In genomic region chrX:4939788-4940441, dm6 we compare ENCODE assay signal across 1 fruit fly cellular context.
A peak's percentile ranks its signal among the peaks of the same experiment; 100 is the strongest.
TF ChIP-seq lines count a peak whose summit lies in the region.

No protein-coding gene starts in this region.

TF ChIP-seq in whole organism, embryonic, 481 proteins besides CTCF, POLR2A, EP300 and RAD21 (continued from another document and continues in another):
- no peak for TF ChIP-seq Lpt (GFP tag; optimal IDR thresholded peaks at IDR 0.05; lab: Kevin White, UChicago)
- peak; percentile 89 for TF ChIP-seq Dad (GFP tag; optimal IDR thresholded peaks at IDR 0.05; lab: Kevin White, UChicago)
- TF ChIP-seq CG4328 (GFP tag; optimal IDR thresholded peaks at IDR 0.05; lab: Kevin White, UChicago), result peak; percentile 88
- peak; percentile 88 for TF ChIP-seq CG18619 (GFP tag; optimal IDR thresholded peaks at IDR 0.05; lab: Kevin White, UChicago)
- peak; percentile 54 for TF ChIP-seq stwl (tag; optimal IDR thresholded peaks at IDR 0.05; lab: Kevin White, UChicago)
- peak; percentile 92 for TF ChIP-seq Sox100B (GFP tag; optimal IDR thresholded peaks at IDR 0.05; lab: Kevin White, UChicago)
- TF ChIP-seq CG9437 (GFP tag; optimal IDR thresholded peaks at IDR 0.05; lab: Kevin White, UChicago), result peak; percentile 81
- TF ChIP-seq CG1024 (GFP tag; IDR thresholded peaks at IDR 0.05; lab: Robert Waterston, UW), result peak; percentile 94
- peak; percentile 85 for TF ChIP-seq CG11398 (GFP tag; optimal IDR thresholded peaks at IDR 0.05; lab: Kevin White, UChicago)
- peak; percentile 89 for TF ChIP-seq gcm2 (GFP tag; optimal IDR thresholded peaks at IDR 0.05; lab: Kevin White, UChicago)
- TF ChIP-seq CG10267 (tag; optimal IDR thresholded peaks at IDR 0.05; lab: Kevin White, UChicago), result peak; percentile 86
- peak; percentile 92 for TF ChIP-seq Asciz (GFP tag; optimal IDR thresholded peaks at IDR 0.05; lab: Kevin White, UChicago)
- no peak for TF ChIP-seq CG34224 (GFP tag; IDR thresholded peaks at IDR 0.05; lab: Robert Waterston, UW; ENCODE audit: partially characterized antibody)
- TF ChIP-seq lmd (GFP tag; IDR thresholded peaks at IDR 0.05; lab: Robert Waterston, UW), result peak; percentile 96
- peak; percentile 75 for TF ChIP-seq Hey (tag; optimal IDR thresholded peaks at IDR 0.05; lab: Kevin White, UChicago)
- TF ChIP-seq fd96Cb (tag; optimal IDR thresholded peaks at IDR 0.05; lab: Kevin White, UChicago), result peak; percentile 97
- TF ChIP-seq lola (GFP tag; optimal IDR thresholded peaks at IDR 0.05; lab: Kevin White, UChicago), result peak in 1 of 3 experiments; percentile 95
- peak; percentile 97 for TF ChIP-seq CG14441 (GFP tag; IDR thresholded peaks at IDR 0.05; lab: Robert Waterston, UW)
- TF ChIP-seq CG15073 (GFP tag; optimal IDR thresholded peaks at IDR 0.05; lab: Kevin White, UChicago), result peak; percentile 74
- TF ChIP-seq CG11456 (GFP tag; IDR thresholded peaks at IDR 0.05; lab: Robert Waterston, UW), result peak; percentile 95
- TF ChIP-seq CG2120 (GFP tag; optimal IDR thresholded peaks at IDR 0.05; lab: Kevin White, UChicago), result peak; percentile 79
- peak; percentile 84 for TF ChIP-seq CG12155 (GFP tag; optimal IDR thresholded peaks at IDR 0.05; lab: Kevin White, UChicago)
- peak; percentile 95 for TF ChIP-seq Antp (GFP tag; optimal IDR thresholded peaks at IDR 0.05; lab: Kevin White, UChicago)
- peak; percentile 5 for TF ChIP-seq pzg (GFP tag; optimal IDR thresholded peaks at IDR 0.05; lab: Kevin White, UChicago)
- peak; percentile 97 for TF ChIP-seq CG13424 (tag; optimal IDR thresholded peaks at IDR 0.05; lab: Kevin White, UChicago)
- TF ChIP-seq CG17612 (GFP tag; IDR thresholded peaks at IDR 0.05; lab: Robert Waterston, UW), result peak; percentile 79
- TF ChIP-seq CG7786 (GFP tag; optimal IDR thresholded peaks at IDR 0.05; lab: Kevin White, UChicago), result peak; percentile 92
- TF ChIP-seq H2.0 (GFP tag; IDR thresholded peaks at IDR 0.05; lab: Robert Waterston, UW), result peak; percentile 96
- peak; percentile 89 for TF ChIP-seq nom (GFP tag; optimal IDR thresholded peaks at IDR 0.05; lab: Kevin White, UChicago)
- peak; percentile 94 for TF ChIP-seq CG17912 (GFP tag; optimal IDR thresholded peaks at IDR 0.05; lab: Kevin White, UChicago)
- peak; percentile 95 for TF ChIP-seq kni (GFP tag; optimal IDR thresholded peaks at IDR 0.05; lab: Kevin White, UChicago)
- TF ChIP-seq Hand (GFP tag; optimal IDR thresholded peaks at IDR 0.05; lab: Kevin White, UChicago), result peak; percentile 43
- TF ChIP-seq CG6689 (GFP tag; IDR thresholded peaks at IDR 0.05; lab: Robert Waterston, UW), result peak; percentile 95
- peak; percentile 94 for TF ChIP-seq Camta (GFP tag; optimal IDR thresholded peaks at IDR 0.05; lab: Kevin White, UChicago)
- peak; percentile 93 for TF ChIP-seq CG10462 (GFP tag; optimal IDR thresholded peaks at IDR 0.05; lab: Kevin White, UChicago)
- peak; percentile 83; the same call in 1 of the 2 replicates for TF ChIP-seq Atf6 (GFP tag; IDR thresholded peaks at IDR 0.05; lab: Robert Waterston, UW)
- peak; percentile 87 for TF ChIP-seq Lhr (GFP tag; optimal IDR thresholded peaks at IDR 0.05; lab: Kevin White, UChicago)
- peak; percentile 88 for TF ChIP-seq CG2202 (tag; optimal IDR thresholded peaks at IDR 0.05; lab: Kevin White, UChicago)
- peak; percentile 88 for TF ChIP-seq ewg (GFP tag; optimal IDR thresholded peaks at IDR 0.05; lab: Kevin White, UChicago)
- peak; percentile 100 for TF ChIP-seq sens (GFP tag; lab: Kevin White, UChicago)
- peak; percentile 93 for TF ChIP-seq CG9727 (GFP tag; optimal IDR thresholded peaks at IDR 0.05; lab: Kevin White, UChicago)
- TF ChIP-seq insv (GFP tag; optimal IDR thresholded peaks at IDR 0.05; lab: Kevin White, UChicago), result peak; percentile 19 to 57
- TF ChIP-seq CG2889 (GFP tag; IDR thresholded peaks at IDR 0.05; lab: Robert Waterston, UW), result peak; percentile 85
- no peak for TF ChIP-seq ham (GFP tag; IDR thresholded peaks at IDR 0.05; lab: Robert Waterston, UW)
- TF ChIP-seq D19B (GFP tag; optimal IDR thresholded peaks at IDR 0.05; lab: Kevin White, UChicago), result peak; percentile 64
- peak; percentile 66 for TF ChIP-seq cas (GFP tag; IDR thresholded peaks at IDR 0.05; lab: Robert Waterston, UW)
- peak; percentile 91 for TF ChIP-seq HHEX (GFP tag; optimal IDR thresholded peaks at IDR 0.05; lab: Kevin White, UChicago)
- peak; percentile 74 for TF ChIP-seq Myb (GFP tag; optimal IDR thresholded peaks at IDR 0.05; lab: Kevin White, UChicago)
- peak; percentile 47 for TF ChIP-seq MESR4 (GFP tag; optimal IDR thresholded peaks at IDR 0.05; lab: Kevin White, UChicago)
- peak; percentile 98 for TF ChIP-seq tin (GFP tag; optimal IDR thresholded peaks at IDR 0.05; lab: Kevin White, UChicago)
- peak; percentile 95 for TF ChIP-seq ab (GFP tag; optimal IDR thresholded peaks at IDR 0.05; lab: Kevin White, UChicago)
- peak; percentile 93 for TF ChIP-seq CG9609 (GFP tag; optimal IDR thresholded peaks at IDR 0.05; lab: Kevin White, UChicago)
- TF ChIP-seq CG6791 (GFP tag; IDR thresholded peaks at IDR 0.05; lab: Robert Waterston, UW; ENCODE audit: partially characterized antibody), result no peak
- peak; percentile 72 for TF ChIP-seq eyg (GFP tag; optimal IDR thresholded peaks at IDR 0.05; lab: Kevin White, UChicago)
- TF ChIP-seq Awh (GFP tag; IDR thresholded peaks at IDR 0.05; lab: Robert Waterston, UW), result peak; percentile 97
- TF ChIP-seq ci (GFP tag; IDR thresholded peaks at IDR 0.05; lab: Robert Waterston, UW), result peak; percentile 99
- TF ChIP-seq ssp (GFP tag; IDR thresholded peaks at IDR 0.05; lab: Robert Waterston, UW), result peak; percentile 88
- TF ChIP-seq CG17385 (GFP tag; optimal IDR thresholded peaks at IDR 0.05; lab: Kevin White, UChicago), result peak; percentile 90
- peak; percentile 89 for TF ChIP-seq jigr1 (GFP tag; IDR thresholded peaks at IDR 0.05; lab: Robert Waterston, UW)
- peak; percentile 41 for TF ChIP-seq YL-1 (GFP tag; optimal IDR thresholded peaks at IDR 0.05; lab: Kevin White, UChicago)
- TF ChIP-seq CG4282 (GFP tag; optimal IDR thresholded peaks at IDR 0.05; lab: Kevin White, UChicago), result peak; percentile 63
- TF ChIP-seq B-H1 (GFP tag; IDR thresholded peaks at IDR 0.05; lab: Robert Waterston, UW), result peak; percentile 94
- peak; percentile 4 to 62 for TF ChIP-seq crp (GFP tag; optimal IDR thresholded peaks at IDR 0.05; lab: Kevin White, UChicago)
- peak; percentile 53 for TF ChIP-seq CG7271 (tag; optimal IDR thresholded peaks at IDR 0.05; lab: Kevin White, UChicago)
- TF ChIP-seq Dp (GFP tag; optimal IDR thresholded peaks at IDR 0.05; lab: Kevin White, UChicago), result no peak
- no peak for TF ChIP-seq knrl (GFP tag; IDR thresholded peaks at IDR 0.05; lab: Robert Waterston, UW; ENCODE audit: partially characterized antibody)
- peak; percentile 91 to 93 for TF ChIP-seq Hr51 (GFP tag; optimal IDR thresholded peaks at IDR 0.05; lab: Kevin White, UChicago)
- TF ChIP-seq HLH4C (GFP tag; IDR thresholded peaks at IDR 0.05; lab: Robert Waterston, UW; ENCODE audit: partially characterized antibody), result no peak
- peak; percentile 97 for TF ChIP-seq ttk (GFP tag; IDR thresholded peaks at IDR 0.05; lab: Robert Waterston, UW)
- peak; percentile 99 for TF ChIP-seq Ets65A (GFP tag; lab: Kevin White, UChicago)
- TF ChIP-seq abd-A (tag; optimal IDR thresholded peaks at IDR 0.05; lab: Kevin White, UChicago), result no peak
- TF ChIP-seq Deaf1 (tag; optimal IDR thresholded peaks at IDR 0.05; lab: Kevin White, UChicago), result peak; percentile 56
- TF ChIP-seq Kr (GFP tag; optimal IDR thresholded peaks at IDR 0.05; lab: Kevin White, UChicago), result peak; percentile 82
- TF ChIP-seq HLH3B (GFP tag; IDR thresholded peaks at IDR 0.05; lab: Robert Waterston, UW), result peak; percentile 97
- TF ChIP-seq trem (tag; optimal IDR thresholded peaks at IDR 0.05; lab: Kevin White, UChicago), result peak; percentile 91
- peak; percentile 71 for TF ChIP-seq Hmx (GFP tag; optimal IDR thresholded peaks at IDR 0.05; lab: Kevin White, UChicago)
- no peak for TF ChIP-seq fru (optimal IDR thresholded peaks at IDR 0.05; lab: Kevin White, UChicago)
- TF ChIP-seq CG30403 (GFP tag; optimal IDR thresholded peaks at IDR 0.05; lab: Kevin White, UChicago), result peak; percentile 94
- TF ChIP-seq Eip74EF (GFP tag; optimal IDR thresholded peaks at IDR 0.05; lab: Kevin White, UChicago), result peak in 1 of 2 experiments; percentile 89
- peak; percentile 66 for TF ChIP-seq CG10543 (GFP tag; optimal IDR thresholded peaks at IDR 0.05; lab: Kevin White, UChicago)
- TF ChIP-seq Ssrp (tag; optimal IDR thresholded peaks at IDR 0.05; lab: Kevin White, UChicago), result peak; percentile 96
- TF ChIP-seq CG6683 (GFP tag; optimal IDR thresholded peaks at IDR 0.05; lab: Kevin White, UChicago), result peak; percentile 58
- TF ChIP-seq CG7372 (GFP tag; IDR thresholded peaks at IDR 0.05; lab: Robert Waterston, UW), result peak; percentile 91
- TF ChIP-seq CG8281 (tag; optimal IDR thresholded peaks at IDR 0.05; lab: Kevin White, UChicago), result peak; percentile 81
- TF ChIP-seq D19A (tag; optimal IDR thresholded peaks at IDR 0.05; lab: Kevin White, UChicago), result peak; percentile 90
- no peak for TF ChIP-seq CG42726 (GFP tag; IDR thresholded peaks at IDR 0.05; lab: Robert Waterston, UW; ENCODE audit: partially characterized antibody)
- no peak for TF ChIP-seq Dfd (GFP tag; optimal IDR thresholded peaks at IDR 0.05; lab: Kevin White, UChicago)
- peak; percentile 68 for TF ChIP-seq CG6854 (GFP tag; optimal IDR thresholded peaks at IDR 0.05; lab: Kevin White, UChicago)
- TF ChIP-seq da (GFP tag; optimal IDR thresholded peaks at IDR 0.05; lab: Kevin White, UChicago), result peak; percentile 84
- peak; percentile 91 for TF ChIP-seq so (GFP tag; IDR thresholded peaks at IDR 0.05; lab: Robert Waterston, UW)
- peak; percentile 86 for TF ChIP-seq CG12744 (GFP tag; optimal IDR thresholded peaks at IDR 0.05; lab: Kevin White, UChicago)
- peak; percentile 92 for TF ChIP-seq fd102C (GFP tag; optimal IDR thresholded peaks at IDR 0.05; lab: Kevin White, UChicago)
- peak; percentile 95 for TF ChIP-seq pum (GFP tag; optimal IDR thresholded peaks at IDR 0.05; lab: Kevin White, UChicago)
- peak; percentile 92 for TF ChIP-seq wor (GFP tag; IDR thresholded peaks at IDR 0.05; lab: Robert Waterston, UW)
- TF ChIP-seq Dref (GFP tag; IDR thresholded peaks at IDR 0.05; lab: Robert Waterston, UW), result no peak
- TF ChIP-seq psq (GFP tag; optimal IDR thresholded peaks at IDR 0.05; lab: Kevin White, UChicago), result peak; percentile 42
- TF ChIP-seq Elba2 (GFP tag; optimal IDR thresholded peaks at IDR 0.05; lab: Kevin White, UChicago), result peak; percentile 71
- peak; percentile 86 for TF ChIP-seq CG13624 (GFP tag; optimal IDR thresholded peaks at IDR 0.05; lab: Kevin White, UChicago)
- TF ChIP-seq usp (GFP tag; optimal IDR thresholded peaks at IDR 0.05; lab: Kevin White, UChicago), result no peak
- TF ChIP-seq peb (GFP tag; IDR thresholded peaks at IDR 0.05; lab: Robert Waterston, UW), result peak; percentile 95
- peak; percentile 6 for TF ChIP-seq corto (GFP tag; optimal IDR thresholded peaks at IDR 0.05; lab: Kevin White, UChicago)
- peak; percentile 83 for TF ChIP-seq Fer2 (tag; optimal IDR thresholded peaks at IDR 0.05; lab: Kevin White, UChicago)
- TF ChIP-seq Six4 (GFP tag; optimal IDR thresholded peaks at IDR 0.05; lab: Kevin White, UChicago), result peak; percentile 95
- peak; percentile 98 for TF ChIP-seq Drgx (GFP tag; IDR thresholded peaks at IDR 0.05; lab: Robert Waterston, UW)
- peak; percentile 83 to 97 for TF ChIP-seq bsh (GFP tag; optimal IDR thresholded peaks at IDR 0.05; lab: Kevin White, UChicago)
- TF ChIP-seq CG3995 (GFP tag; optimal IDR thresholded peaks at IDR 0.05; lab: Kevin White, UChicago), result peak; percentile 41
- TF ChIP-seq nerfin-1 (tag; optimal IDR thresholded peaks at IDR 0.05; lab: Kevin White, UChicago), result peak; percentile 93
- peak; percentile 90 for TF ChIP-seq CG17186 (GFP tag; optimal IDR thresholded peaks at IDR 0.05; lab: Kevin White, UChicago)
- TF ChIP-seq gcm (GFP tag; optimal IDR thresholded peaks at IDR 0.05; lab: Kevin White, UChicago), result peak; percentile 89
- TF ChIP-seq shn (GFP tag; optimal IDR thresholded peaks at IDR 0.05; lab: Kevin White, UChicago), result peak; percentile 87
- peak; percentile 96 for TF ChIP-seq ase (GFP tag; IDR thresholded peaks at IDR 0.05; lab: Robert Waterston, UW)
- peak; percentile 77 for TF ChIP-seq cwo (GFP tag; optimal IDR thresholded peaks at IDR 0.05; lab: Kevin White, UChicago)
- TF ChIP-seq otp (GFP tag; IDR thresholded peaks at IDR 0.05; lab: Robert Waterston, UW), result peak; percentile 97
- peak; percentile 28; the same call in 1 of the 3 replicates for TF ChIP-seq Opbp (GFP tag; IDR thresholded peaks at IDR 0.05; lab: Robert Waterston, UW; ENCODE audit: partially characterized antibody)
- TF ChIP-seq eve (GFP tag; optimal IDR thresholded peaks at IDR 0.05; lab: Kevin White, UChicago), result peak; percentile 64 to 98
- peak; percentile 94 for TF ChIP-seq jumu (GFP tag; optimal IDR thresholded peaks at IDR 0.05; lab: Kevin White, UChicago)
- TF ChIP-seq Doc3 (GFP tag; IDR thresholded peaks at IDR 0.05; lab: Robert Waterston, UW; ENCODE audit: partially characterized antibody), result no peak
- peak; percentile 89 for TF ChIP-seq CG6813 (GFP tag; optimal IDR thresholded peaks at IDR 0.05; lab: Kevin White, UChicago)
- no peak for TF ChIP-seq bbx (GFP tag; IDR thresholded peaks at IDR 0.05; lab: Robert Waterston, UW; ENCODE audit: partially characterized antibody)
- TF ChIP-seq CG9817 (tag; optimal IDR thresholded peaks at IDR 0.05; lab: Kevin White, UChicago), result peak; percentile 93
- peak; percentile 73 for TF ChIP-seq CG10147 (GFP tag; optimal IDR thresholded peaks at IDR 0.05; lab: Kevin White, UChicago)
- peak; percentile 95 for TF ChIP-seq CG32767 (GFP tag; IDR thresholded peaks at IDR 0.05; lab: Robert Waterston, UW)
- TF ChIP-seq CG12219 (GFP tag; optimal IDR thresholded peaks at IDR 0.05; lab: Kevin White, UChicago), result peak; percentile 97
- peak; percentile 54 for TF ChIP-seq bigmax (GFP tag; optimal IDR thresholded peaks at IDR 0.05; lab: Kevin White, UChicago)
- no peak for TF ChIP-seq D (optimal IDR thresholded peaks at IDR 0.05; lab: Kevin White, UChicago)
- TF ChIP-seq D (GFP tag; optimal IDR thresholded peaks at IDR 0.05; lab: Kevin White, UChicago), result peak; percentile 94
- TF ChIP-seq CG1647 (GFP tag; optimal IDR thresholded peaks at IDR 0.05; lab: Kevin White, UChicago), result peak; percentile 95
- TF ChIP-seq Bdp1 (GFP tag; optimal IDR thresholded peaks at IDR 0.05; lab: Kevin White, UChicago), result peak; percentile 85
- TF ChIP-seq kah (GFP tag; optimal IDR thresholded peaks at IDR 0.05; lab: Kevin White, UChicago), result peak; percentile 91
- TF ChIP-seq al (GFP tag; IDR thresholded peaks at IDR 0.05; lab: Robert Waterston, UW), result peak; percentile 75
- TF ChIP-seq CG4854 (GFP tag; optimal IDR thresholded peaks at IDR 0.05; lab: Kevin White, UChicago), result peak; percentile 88
- peak; percentile 65; the same call in 1 of the 2 replicates for TF ChIP-seq CkIIα-i1 (GFP tag; IDR thresholded peaks at IDR 0.05; lab: Robert Waterston, UW)
